Worm (Caenorhabditis elegans) whole organism, L4 larva: ENCODE measurements around the gene gln-3.

Experiments used
- F10B5.3 ChIP-seq: sonication (generic microtip); optimal IDR thresholded peaks from 2 replicates; lab custom pipeline; 2016; ENCODE audit warnings: mild to moderate bottlenecking, missing genetic modification characterization, missing compliant biosample characterization
- F26F4.8 ChIP-seq: fragments of 200-800 bp; sonication (Bioruptor generic); conservative IDR thresholded peaks from 2 replicates; pipeline ENCODE4 v1.3.6; 2022; ENCODE audit warnings: missing genetic modification characterization, missing compliant biosample characterization
- F37D6.2 ChIP-seq: sonication (generic microtip); optimal IDR thresholded peaks from 2 replicates; lab custom pipeline; 2016; ENCODE audit warnings: mild to moderate bottlenecking, missing genetic modification characterization, missing compliant biosample characterization
- R02D3.7 ChIP-seq: fragments of 150-350 bp; sonication (generic microtip); optimal IDR thresholded peaks from 3 replicates; lab custom pipeline; 2014; ENCODE audit warnings: missing biosample characterization, missing genetic modification characterization
- Y48G9A.11 ChIP-seq: fragments of 200-800 bp; sonication (Bioruptor generic); IDR thresholded peaks from 2 replicates; pipeline ENCODE4 v1.3.6; 2022; ENCODE audit warnings: missing genetic modification reagents, missing genetic modification characterization, missing compliant biosample characterization
- Y5F2A.4 ChIP-seq: fragments of 200-800 bp; sonication (Bioruptor generic); optimal IDR thresholded peaks from 2 replicates; lab custom pipeline; 2018; ENCODE audit warnings: mild to moderate bottlenecking, missing genetic modification characterization, missing compliant biosample characterization
- aha-1 ChIP-seq: fragments of 150-350 bp; peaks from one replicate; lab custom pipeline; 2014; ENCODE audit warnings: missing biosample characterization, missing genetic modification characterization
- aly-2 ChIP-seq: sonication (generic microtip); optimal IDR thresholded peaks from 2 replicates; lab custom pipeline; 2018; ENCODE audit warnings: missing biosample characterization, missing genetic modification characterization
- arid-1 ChIP-seq: fragments of 200-800 bp; sonication (Bioruptor generic); conservative IDR thresholded peaks from 2 replicates; pipeline ENCODE4 v1.3.6; 2022; ENCODE audit warnings: missing genetic modification reagents, missing genetic modification characterization, missing compliant biosample characterization
- ceh-32 ChIP-seq: sonication (generic microtip); optimal IDR thresholded peaks from 2 replicates; lab custom pipeline; 2016; ENCODE audit warnings: mild to moderate bottlenecking, missing genetic modification characterization, missing compliant biosample characterization; ENCODE audit not compliant: poor library complexity
- ceh-44 ChIP-seq: fragments of 200-800 bp; sonication (Bioruptor generic); IDR thresholded peaks from 2 replicates; pipeline ENCODE4 v1.3.6; 2022; ENCODE audit warnings: missing genetic modification reagents, missing genetic modification characterization, missing compliant biosample characterization
- ceh-62 ChIP-seq: sonication (generic microtip); optimal IDR thresholded peaks from 2 replicates; lab custom pipeline; 2017; ENCODE audit warnings: missing biosample characterization, missing genetic modification characterization
- cey-2 ChIP-seq: sonication (generic microtip); optimal IDR thresholded peaks from 3 replicates; lab custom pipeline; 2017; ENCODE audit warnings: missing genetic modification characterization, mild to moderate bottlenecking, missing compliant biosample characterization, antibody characterized with exemption, borderline replicate concordance; ENCODE audit not compliant: insufficient read depth
- dmd-6 ChIP-seq: fragments of 200-800 bp; sonication (Bioruptor generic); IDR thresholded peaks from 2 replicates; pipeline ENCODE4 v1.3.6; 2022; ENCODE audit warnings: missing genetic modification reagents, missing genetic modification characterization, missing compliant biosample characterization
- hlh-30 ChIP-seq: sonication (generic microtip); optimal IDR thresholded peaks from 2 replicates; lab custom pipeline; 2017; ENCODE audit warnings: antibody characterized with exemption, mild to moderate bottlenecking, missing genetic modification characterization, missing compliant biosample characterization; ENCODE audit not compliant: insufficient read depth
- jun-1 ChIP-seq: fragments of 150-350 bp; optimal IDR thresholded peaks from 2 replicates; lab custom pipeline; 2014; ENCODE audit warnings: missing biosample characterization, missing genetic modification reagents, missing genetic modification characterization
- lin-13 ChIP-seq: fragments of 150-350 bp; optimal IDR thresholded peaks from 2 replicates; lab custom pipeline; 2014; ENCODE audit warnings: missing biosample characterization, missing genetic modification reagents, missing genetic modification characterization
- lin-39 ChIP-seq: fragments of 150-350 bp; optimal IDR thresholded peaks from 2 replicates; lab custom pipeline; 2014; ENCODE audit warnings: missing biosample characterization, missing genetic modification reagents, missing genetic modification characterization
- lsy-2 ChIP-seq, 2 experiments: fragments of 150-350 bp in 1 of 2; sonication (generic microtip) in 1 of 2; optimal IDR thresholded peaks; 2 replicates each; lab custom pipeline; 2014 to 2017; ENCODE audit warnings: missing biosample characterization in 2 of 2, missing genetic modification characterization in 2 of 2
- madf-5 ChIP-seq, 2 experiments: fragments of 200-800 bp; sonication (Bioruptor generic); IDR thresholded peaks; 2 replicates each; pipeline ENCODE4 v1.3.6; 2022; ENCODE audit warnings: missing compliant biosample characterization in 2 of 2, missing genetic modification characterization in 2 of 2
- mep-1 ChIP-seq: fragments of 150-350 bp; sonication (generic microtip); optimal IDR thresholded peaks from 3 replicates; lab custom pipeline; 2014; ENCODE audit warnings: missing biosample characterization, missing genetic modification characterization
- mxl-3 ChIP-seq: fragments of 200-800 bp; sonication (Bioruptor generic); optimal IDR thresholded peaks from 2 replicates; lab custom pipeline; 2018; ENCODE audit warnings: mild to moderate bottlenecking, missing genetic modification characterization, missing compliant biosample characterization
- nhr-10 ChIP-seq: fragments of 150-350 bp; optimal IDR thresholded peaks from 2 replicates; lab custom pipeline; 2014; ENCODE audit warnings: missing biosample characterization, missing genetic modification characterization
- nhr-11 ChIP-seq: fragments of 150-350 bp; optimal IDR thresholded peaks from 2 replicates; lab custom pipeline; 2014; ENCODE audit warnings: missing biosample characterization, missing genetic modification characterization
- nhr-25 ChIP-seq: sonication (generic microtip); optimal IDR thresholded peaks from 2 replicates; lab custom pipeline; 2017; ENCODE audit warnings: missing genetic modification characterization, mild to moderate bottlenecking, missing compliant biosample characterization, antibody characterized with exemption, moderate library complexity, borderline replicate concordance; ENCODE audit not compliant: insufficient read depth
- nhr-28 ChIP-seq: fragments of 150-350 bp; optimal IDR thresholded peaks from 2 replicates; lab custom pipeline; 2014; ENCODE audit warnings: missing biosample characterization, missing genetic modification characterization
- nhr-41 ChIP-seq: fragments of 200-800 bp; sonication (Bioruptor generic); IDR thresholded peaks from 2 replicates; pipeline ENCODE4 v1.3.6; 2022; ENCODE audit warnings: missing genetic modification reagents, missing genetic modification characterization, missing compliant biosample characterization
- nhr-48 ChIP-seq: sonication (generic microtip); optimal IDR thresholded peaks from 2 replicates; lab custom pipeline; 2016; ENCODE audit warnings: mild to moderate bottlenecking, missing genetic modification characterization, missing compliant biosample characterization
- nhr-77 ChIP-seq: fragments of 150-350 bp; optimal IDR thresholded peaks from 2 replicates; lab custom pipeline; 2014; ENCODE audit warnings: missing biosample characterization, missing genetic modification characterization
- pha-4 ChIP-seq, 2 experiments: fragments of 150-350 bp in 1 of 2; fragments of 200-800 bp in 1 of 2; sonication (Bioruptor generic) in 1 of 2; IDR thresholded peaks in 1 of 2; optimal IDR thresholded peaks in 1 of 2; 2 replicates each; pipeline versions ENCODE4 v1.3.6 to Lab custom; 2014 to 2022; ENCODE audit warnings: missing genetic modification characterization in 2 of 2, missing genetic modification reagents in 2 of 2, missing biosample characterization in 1 of 2, missing compliant biosample characterization in 1 of 2
- sdz-12 ChIP-seq: fragments of 200-800 bp; sonication (Bioruptor generic); optimal IDR thresholded peaks from 2 replicates; lab custom pipeline; 2018; ENCODE audit warnings: mild to moderate bottlenecking, missing genetic modification characterization, missing compliant biosample characterization
- skn-1 ChIP-seq: fragments of 150-350 bp; optimal IDR thresholded peaks from 2 replicates; lab custom pipeline; 2014; ENCODE audit warnings: missing biosample characterization, missing genetic modification characterization
- snpc-4 ChIP-seq: fragments of 150-350 bp; optimal IDR thresholded peaks from 2 replicates; lab custom pipeline; 2014; ENCODE audit warnings: missing biosample characterization, missing genetic modification characterization
- unc-62 ChIP-seq, 3 experiments: fragments of 150-350 bp in 1 of 3; sonication (generic microtip); optimal IDR thresholded peaks in 2 of 3; peaks in 1 of 3; 1 replicate in 1 of 3; 2 replicates in 2 of 3; lab custom pipeline; 2014 to 2017; ENCODE audit warnings: missing biosample characterization in 3 of 3, missing genetic modification characterization in 3 of 3, missing genetic modification reagents in 3 of 3, missing genotype in 1 of 3
- vab-7 ChIP-seq: fragments of 200-800 bp; sonication (Bioruptor generic); IDR thresholded peaks from 2 replicates; pipeline ENCODE4 v1.3.6; 2022; ENCODE audit warnings: missing genetic modification reagents, missing genetic modification characterization, missing compliant biosample characterization
- zag-1 ChIP-seq: fragments of 150-350 bp; optimal IDR thresholded peaks from 2 replicates; lab custom pipeline; 2014; ENCODE audit warnings: missing biosample characterization, missing genetic modification characterization
- zfp-3 ChIP-seq: fragments of 200-800 bp; sonication (Bioruptor generic); conservative IDR thresholded peaks from 2 replicates; pipeline ENCODE4 v1.3.6; 2022; ENCODE audit warnings: missing genetic modification reagents, missing genetic modification characterization, missing compliant biosample characterization
- zip-11 ChIP-seq: fragments of 200-800 bp; sonication (Bioruptor generic); IDR thresholded peaks from 2 replicates; pipeline ENCODE4 v1.3.6; 2022; ENCODE audit warnings: missing genetic modification characterization, missing compliant biosample characterization
- zip-2 ChIP-seq: fragments of 150-350 bp; optimal IDR thresholded peaks from 2 replicates; lab custom pipeline; 2014; ENCODE audit warnings: missing biosample characterization, missing genetic modification characterization
- ztf-11 ChIP-seq: fragments of 150-350 bp; optimal IDR thresholded peaks from 2 replicates; lab custom pipeline; 2014; ENCODE audit warnings: missing biosample characterization, missing genetic modification characterization
- ztf-7 ChIP-seq: fragments of 150-350 bp; optimal IDR thresholded peaks from 2 replicates; lab custom pipeline; 2014; ENCODE audit warnings: missing biosample characterization, missing genetic modification characterization

Gene gln-3

DNA sequence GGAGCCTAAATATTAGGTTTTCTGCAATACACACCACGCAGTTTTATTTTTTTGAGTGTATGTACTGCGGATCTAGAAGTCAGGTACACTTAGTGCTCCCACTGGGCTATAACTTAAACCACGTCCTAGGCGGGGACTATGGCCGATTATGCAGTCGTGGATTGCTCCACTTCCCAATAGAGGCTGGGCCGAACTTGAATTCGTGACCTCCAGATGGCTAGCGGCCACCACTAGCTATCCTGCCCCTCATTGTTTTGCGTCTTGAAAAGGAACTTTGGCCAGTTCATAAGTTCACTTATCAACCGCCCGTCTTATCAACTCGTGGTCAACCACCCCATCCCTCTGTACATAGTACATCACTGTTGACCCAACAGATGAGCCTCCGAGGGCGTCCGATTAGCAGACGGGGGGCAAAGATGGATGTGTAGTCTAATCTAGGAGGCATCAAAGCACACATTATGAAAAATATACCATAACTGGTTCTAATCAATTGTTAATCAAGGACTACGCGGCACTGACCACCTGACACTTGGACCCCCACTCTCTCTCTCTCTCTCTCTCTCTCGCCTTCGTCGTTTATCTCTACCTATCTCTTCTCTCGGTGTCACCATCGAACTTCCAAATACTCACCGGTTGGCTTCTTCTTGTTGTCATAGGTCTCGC, 904 bp downstream of the gln-3 start (continued):
- TF ChIP-seq F26F4.8, result no peak
- TF ChIP-seq R02D3.7 (tag; lab: Kevin White, UChicago), result no peak
- TF ChIP-seq nhr-11, result no peak
- TF ChIP-seq nhr-48 (tag; lab: Kevin White, UChicago), result peak; percentile 11
- TF ChIP-seq cey-2 (tag; lab: Kevin White, UChicago), result no peak
- TF ChIP-seq nhr-41 (GFP tag; lab: Robert Waterston, UW), result no peak
- no peak for TF ChIP-seq ceh-44 (GFP tag; lab: Robert Waterston, UW)
- TF ChIP-seq lin-39 (tag; lab: Kevin White, UChicago), result no peak
- peak in 1 of 2 experiments; percentile 86 for TF ChIP-seq unc-62 (GFP tag; optimal IDR thresholded peaks at IDR 0.05 in 1 of 2; lab: Kevin White, UChicago)
- TF ChIP-seq unc-62 (tag; optimal IDR thresholded peaks at IDR 0.05; lab: Kevin White, UChicago), result no peak
- TF ChIP-seq lin-13 (GFP tag; lab: Kevin White, UChicago), result no peak
- TF ChIP-seq snpc-4 (tag; lab: Kevin White, UChicago), result no peak
- TF ChIP-seq ceh-62 (tag; lab: Kevin White, UChicago), result no peak
- peak; percentile 97 for TF ChIP-seq aha-1 (tag; lab: Kevin White, UChicago)
- TF ChIP-seq sdz-12 (GFP tag; lab: Kevin White, UChicago), result no peak
- peak; percentile 62 for TF ChIP-seq nhr-10
- TF ChIP-seq ztf-7 (tag; lab: Kevin White, UChicago), result no peak
- no peak for TF ChIP-seq ceh-32
- TF ChIP-seq nhr-25 (tag; lab: Kevin White, UChicago), result peak; percentile 17
- no peak for TF ChIP-seq skn-1 (tag; lab: Kevin White, UChicago)
- no peak for TF ChIP-seq zip-2 (tag; lab: Kevin White, UChicago)
- TF ChIP-seq arid-1, result no peak
- no peak for TF ChIP-seq F10B5.3 (tag; lab: Kevin White, UChicago)
- TF ChIP-seq zfp-3 (GFP tag; lab: Robert Waterston, UW), result peak; percentile 57; the same call in 1 of the 2 replicates
- peak; percentile 18 for TF ChIP-seq mep-1 (tag; lab: Kevin White, UChicago)
- TF ChIP-seq Y48G9A.11 (GFP tag; lab: Robert Waterston, UW), result no peak; the same call in 1 of the 2 replicates
- no peak for TF ChIP-seq Y5F2A.4 (GFP tag; lab: Kevin White, UChicago)
- no peak for TF ChIP-seq zag-1 (tag; lab: Kevin White, UChicago)
- TF ChIP-seq dmd-6 (GFP tag; lab: Robert Waterston, UW), result peak; percentile 23
- no peak for TF ChIP-seq madf-5 (GFP tag; IDR thresholded peaks at IDR 0.05; lab: Robert Waterston, UW)
- TF ChIP-seq nhr-28 (tag; lab: Kevin White, UChicago), result peak; percentile 73
- no peak for TF ChIP-seq jun-1 (tag; lab: Kevin White, UChicago)
- TF ChIP-seq ztf-11, result no peak
- TF ChIP-seq nhr-77 (tag; lab: Kevin White, UChicago), result no peak
- TF ChIP-seq lsy-2 (tag; optimal IDR thresholded peaks at IDR 0.05; lab: Kevin White, UChicago), result no peak
- no peak for TF ChIP-seq zip-11 (GFP tag; lab: Robert Waterston, UW)
- TF ChIP-seq pha-4 (GFP tag; IDR thresholded peaks at IDR 0.05; lab: Robert Waterston, UW), result peak; percentile 10
- TF ChIP-seq pha-4 (tag; optimal IDR thresholded peaks at IDR 0.05; lab: Kevin White, UChicago), result no peak
- TF ChIP-seq mxl-3 (GFP tag; lab: Kevin White, UChicago), result peak; percentile 42
- 0 out of 2 replicates have a peak, but pooled peaks have one; percentile 6 for TF ChIP-seq vab-7 (GFP tag; lab: Robert Waterston, UW)
- TF ChIP-seq hlh-30 (tag; lab: Kevin White, UChicago), result peak; percentile 49
- TF ChIP-seq aly-2 (tag; lab: Kevin White, UChicago), result no peak
- no peak for TF ChIP-seq F37D6.2 (tag; lab: Kevin White, UChicago)
- TF ChIP-seq, all 104 proteins: peak for 23
